Fruit fly (Drosophila melanogaster): ENCODE measurements around the gene CG7011.
A peak's percentile ranks its signal among the peaks of the same experiment; 100 is the strongest.

The CG7011 gene

dm6 chr3L:15201351-15201750, 37.9 kb upstream of the CG7011 start:
- TF ChIP-seq CG6276 (GFP tag; optimal IDR thresholded peaks at IDR 0.05) = no peak
- TF ChIP-seq Sox15 (GFP tag; optimal IDR thresholded peaks at IDR 0.05) = no peak
- TF ChIP-seq CG8632 (GFP tag; optimal IDR thresholded peaks at IDR 0.05) = no peak
- no peak for TF ChIP-seq dac (GFP tag; optimal IDR thresholded peaks at IDR 0.05)
- no peak for TF ChIP-seq Met (GFP tag; optimal IDR thresholded peaks at IDR 0.05)
- no peak for TF ChIP-seq Ets21C (GFP tag; optimal IDR thresholded peaks at IDR 0.05)
- no peak for TF ChIP-seq svp (GFP tag)
- no peak for TF ChIP-seq spab (GFP tag; optimal IDR thresholded peaks at IDR 0.05)
- TF ChIP-seq Hr38 (GFP tag; optimal IDR thresholded peaks at IDR 0.05) = no peak
- TF ChIP-seq Smox (GFP tag; optimal IDR thresholded peaks at IDR 0.05) = no peak
- no peak for TF ChIP-seq CG7368 (GFP tag; optimal IDR thresholded peaks at IDR 0.05)
- no peak for TF ChIP-seq lz (GFP tag; optimal IDR thresholded peaks at IDR 0.05)

- TF ChIP-seq acj6 (GFP tag; optimal IDR thresholded peaks at IDR 0.05) (no peak), dac (GFP tag; optimal IDR thresholded peaks at IDR 0.05) (no peak), CG15336 (GFP tag; IDR thresholded peaks at IDR 0.05) (no peak), CG6276 (GFP tag; optimal IDR thresholded peaks at IDR 0.05) (no peak), net (GFP tag; optimal IDR thresholded peaks at IDR 0.05) (no peak), CG6163 (GFP tag; IDR thresholded peaks at IDR 0.05) (no peak), Eip78C (GFP tag) (peak; percentile 1), Smox (GFP tag; optimal IDR thresholded peaks at IDR 0.05) (no peak), svp (GFP tag) (peak; percentile 56)
Observed at dm6 chr3L:15200280-15200987, 37.0 kb upstream of the CG7011 start.

- peak; percentile 30 for TF ChIP-seq Eip78C (GFP tag)
- TF ChIP-seq Met (GFP tag; optimal IDR thresholded peaks at IDR 0.05) = peak; percentile 1
- no peak for TF ChIP-seq Sox15 (GFP tag; optimal IDR thresholded peaks at IDR 0.05)
- no peak for TF ChIP-seq CG34406 (GFP tag; optimal IDR thresholded peaks at IDR 0.05)
- no peak for TF ChIP-seq acj6 (GFP tag; optimal IDR thresholded peaks at IDR 0.05)
Observed at dm6 chr3L:15199216-15200090, 36.0 kb upstream of the CG7011 start.

dm6 chr3L:15197978-15198377, 34.5 kb upstream of the CG7011 start:
- TF ChIP-seq CG6808 (GFP tag; optimal IDR thresholded peaks at IDR 0.05) = no peak
- TF ChIP-seq acj6 (GFP tag; optimal IDR thresholded peaks at IDR 0.05) = no peak

dm6 chr3L:15196711-15197320, 33.4 kb upstream of the CG7011 start:
- TF ChIP-seq cyc (GFP tag; optimal IDR thresholded peaks at IDR 0.05) (no peak), Sox14 (GFP tag; optimal IDR thresholded peaks at IDR 0.05) (no peak), OdsH (GFP tag; optimal IDR thresholded peaks at IDR 0.05) (no peak), CG6854 (GFP tag; optimal IDR thresholded peaks at IDR 0.05) (no peak), Smox (GFP tag; optimal IDR thresholded peaks at IDR 0.05) (peak; percentile 16), vri (GFP tag; optimal IDR thresholded peaks at IDR 0.05) (no peak), fkh (GFP tag; optimal IDR thresholded peaks at IDR 0.05) (no peak), Ets21C (GFP tag; optimal IDR thresholded peaks at IDR 0.05) (no peak), Lpt (GFP tag; optimal IDR thresholded peaks at IDR 0.05) (no peak), CG6792 (GFP tag; optimal IDR thresholded peaks at IDR 0.05) (no peak), acj6 (GFP tag; optimal IDR thresholded peaks at IDR 0.05) (peak; percentile 14), CG16779 (tag; optimal IDR thresholded peaks at IDR 0.05) (no peak), fd85E (GFP tag; optimal IDR thresholded peaks at IDR 0.05) (no peak), topi (GFP tag; optimal IDR thresholded peaks at IDR 0.05) (peak; percentile 40), salr (GFP tag; optimal IDR thresholded peaks at IDR 0.05) (no peak), Met (GFP tag; optimal IDR thresholded peaks at IDR 0.05) (peak; percentile 30), achi (GFP tag; optimal IDR thresholded peaks at IDR 0.05) (no peak), net (GFP tag; optimal IDR thresholded peaks at IDR 0.05) (no peak), ss (GFP tag; optimal IDR thresholded peaks at IDR 0.05) (no peak), esn (GFP tag; optimal IDR thresholded peaks at IDR 0.05) (peak; percentile 44), Eip75B (GFP tag; optimal IDR thresholded peaks at IDR 0.05) (no peak), CG32006 (GFP tag; optimal IDR thresholded peaks at IDR 0.05) (no peak), dsx (GFP tag; optimal IDR thresholded peaks at IDR 0.05; ENCODE audit: poor library complexity, severe bottlenecking) (no peak), CG1621 (tag; optimal IDR thresholded peaks at IDR 0.05) (no peak), CG6163 (GFP tag; IDR thresholded peaks at IDR 0.05) (no peak), CG31627 (GFP tag; optimal IDR thresholded peaks at IDR 0.05) (no peak), CG8632 (GFP tag; optimal IDR thresholded peaks at IDR 0.05) (peak; percentile 3), svp (GFP tag) (peak; percentile 59)
